Worm (Caenorhabditis elegans) whole organism, L4 larva: ENCODE results near the gene C05D12.2.

ENCODE experiments used
- F44E2.7 ChIP-seq: fragments of 200-800 bp; sonication (Bioruptor generic); IDR thresholded peaks from 2 replicates; pipeline ENCODE4 v2.1.2; 2022; ENCODE audit warnings: missing genetic modification characterization, missing compliant biosample characterization
- Y48G9A.11 ChIP-seq: fragments of 200-800 bp; sonication (Bioruptor generic); IDR thresholded peaks from 2 replicates; pipeline ENCODE4 v1.3.6; 2022; ENCODE audit warnings: missing genetic modification reagents, missing genetic modification characterization, missing compliant biosample characterization
- ZK546.5 ChIP-seq, 2 experiments: sonication (generic microtip); optimal IDR thresholded peaks; 2 replicates each; lab custom pipeline; 2017; ENCODE audit warnings: missing biosample characterization in 2 of 2, missing genetic modification characterization in 2 of 2
- aha-1 ChIP-seq: fragments of 150-350 bp; peaks from one replicate; lab custom pipeline; 2014; ENCODE audit warnings: missing biosample characterization, missing genetic modification characterization
- ceh-20 ChIP-seq: fragments of 200-800 bp; sonication (Bioruptor generic); IDR thresholded peaks from 2 replicates; pipeline ENCODE4 v1.3.6; 2022; ENCODE audit warnings: missing genetic modification reagents, missing genetic modification characterization, missing compliant biosample characterization
- ctbp-1 ChIP-seq: fragments of 200-800 bp; sonication (Bioruptor generic); IDR thresholded peaks from 2 replicates; pipeline ENCODE4 v1.3.6; 2022; ENCODE audit warnings: missing genetic modification reagents, missing genetic modification characterization, missing compliant biosample characterization
- daf-16 ChIP-seq, 3 experiments: sonication (generic microtip); optimal IDR thresholded peaks; 2 replicates each; lab custom pipeline; 2016 to 2017; ENCODE audit warnings: missing genetic modification characterization in 3 of 3, missing genetic modification reagents in 3 of 3, mild to moderate bottlenecking in 2 of 3, missing compliant biosample characterization in 2 of 3, missing biosample characterization in 1 of 3, moderate library complexity in 1 of 3
- dmd-6 ChIP-seq: fragments of 200-800 bp; sonication (Bioruptor generic); IDR thresholded peaks from 2 replicates; pipeline ENCODE4 v1.3.6; 2022; ENCODE audit warnings: missing genetic modification reagents, missing genetic modification characterization, missing compliant biosample characterization
- dpl-1 ChIP-seq: fragments of 150-350 bp; optimal IDR thresholded peaks from 2 replicates; lab custom pipeline; 2014; ENCODE audit warnings: missing biosample characterization, missing genetic modification reagents, missing genetic modification characterization
- duxl-1 ChIP-seq: sonication (generic microtip); optimal IDR thresholded peaks from 2 replicates; lab custom pipeline; 2016; ENCODE audit warnings: mild to moderate bottlenecking, missing genetic modification characterization, moderate library complexity, missing compliant biosample characterization; ENCODE audit not compliant: poor library complexity
- dve-1 ChIP-seq: sonication (generic microtip); optimal IDR thresholded peaks from 2 replicates; lab custom pipeline; 2017; ENCODE audit warnings: antibody characterized with exemption, mild to moderate bottlenecking, missing genetic modification characterization, missing compliant biosample characterization; ENCODE audit not compliant: insufficient read depth
- fkh-10 ChIP-seq: fragments of 150-350 bp; optimal IDR thresholded peaks from 2 replicates; lab custom pipeline; 2014; ENCODE audit warnings: missing biosample characterization, missing genetic modification reagents, missing genetic modification characterization
- hlh-11 ChIP-seq: fragments of 200-800 bp; sonication (Bioruptor generic); optimal IDR thresholded peaks from 2 replicates; lab custom pipeline; 2018; ENCODE audit warnings: mild to moderate bottlenecking, missing genetic modification characterization, missing compliant biosample characterization
- lin-1 ChIP-seq: fragments of 200-800 bp; sonication (Bioruptor generic); IDR thresholded peaks from 2 replicates; pipeline ENCODE4 v1.3.6; 2022; ENCODE audit warnings: missing genetic modification reagents, missing genetic modification characterization, missing compliant biosample characterization
- lin-15B ChIP-seq: fragments of 150-350 bp; sonication (generic microtip); optimal IDR thresholded peaks from 3 replicates; lab custom pipeline; 2014; ENCODE audit warnings: missing biosample characterization, missing genetic modification characterization
- mdt-29 ChIP-seq: fragments of 200-800 bp; sonication (Bioruptor generic); IDR thresholded peaks from 2 replicates; pipeline ENCODE4 v1.3.6; 2022; ENCODE audit warnings: missing genetic modification reagents, missing genetic modification characterization, missing compliant biosample characterization
- mxl-3 ChIP-seq: fragments of 200-800 bp; sonication (Bioruptor generic); optimal IDR thresholded peaks from 2 replicates; lab custom pipeline; 2018; ENCODE audit warnings: mild to moderate bottlenecking, missing genetic modification characterization, missing compliant biosample characterization
- nhr-237 ChIP-seq: sonication (generic microtip); optimal IDR thresholded peaks from 2 replicates; lab custom pipeline; 2017; ENCODE audit warnings: missing biosample characterization, missing genetic modification characterization
- nhr-28 ChIP-seq: fragments of 150-350 bp; optimal IDR thresholded peaks from 2 replicates; lab custom pipeline; 2014; ENCODE audit warnings: missing biosample characterization, missing genetic modification characterization
- nhr-41 ChIP-seq: fragments of 200-800 bp; sonication (Bioruptor generic); IDR thresholded peaks from 2 replicates; pipeline ENCODE4 v1.3.6; 2022; ENCODE audit warnings: missing genetic modification reagents, missing genetic modification characterization, missing compliant biosample characterization
- nhr-76 ChIP-seq: fragments of 150-350 bp; optimal IDR thresholded peaks from 2 replicates; lab custom pipeline; 2014; ENCODE audit warnings: missing biosample characterization, missing genetic modification characterization
- pqm-1 ChIP-seq: sonication (generic microtip); optimal IDR thresholded peaks from 2 replicates; lab custom pipeline; 2017; ENCODE audit warnings: missing biosample characterization, missing genetic modification characterization
- rbr-2 ChIP-seq: sonication (generic microtip); optimal IDR thresholded peaks from 2 replicates; lab custom pipeline; 2016; ENCODE audit warnings: missing genotype, missing genetic modification characterization, missing compliant biosample characterization
- saeg-2 ChIP-seq: fragments of 200-800 bp; sonication (Bioruptor generic); IDR thresholded peaks from 2 replicates; pipeline ENCODE4 v1.3.6; 2022; ENCODE audit warnings: missing genetic modification reagents, missing genetic modification characterization, missing compliant biosample characterization
- set-16 ChIP-seq: fragments of 200-800 bp; sonication (Bioruptor generic); IDR thresholded peaks from 2 replicates; pipeline ENCODE4 v1.3.6; 2022; ENCODE audit warnings: missing genetic modification reagents, missing genetic modification characterization, missing compliant biosample characterization
- tag-97 ChIP-seq: fragments of 200-800 bp; sonication (Bioruptor generic); IDR thresholded peaks from 2 replicates; pipeline ENCODE4 v1.3.6; 2022; ENCODE audit warnings: missing genetic modification characterization, missing compliant biosample characterization
- tra-1 ChIP-seq: fragments of 200-800 bp; sonication (Bioruptor generic); IDR thresholded peaks from 2 replicates; pipeline ENCODE4 v1.3.6; 2022; ENCODE audit warnings: missing genetic modification reagents, missing genetic modification characterization, missing compliant biosample characterization
- unc-62 ChIP-seq, 3 experiments: fragments of 150-350 bp in 1 of 3; sonication (generic microtip); optimal IDR thresholded peaks in 2 of 3; peaks in 1 of 3; 1 replicate in 1 of 3; 2 replicates in 2 of 3; lab custom pipeline; 2014 to 2017; ENCODE audit warnings: missing biosample characterization in 3 of 3, missing genetic modification characterization in 3 of 3, missing genetic modification reagents in 3 of 3, missing genotype in 1 of 3
- ztf-7 ChIP-seq: fragments of 150-350 bp; optimal IDR thresholded peaks from 2 replicates; lab custom pipeline; 2014; ENCODE audit warnings: missing biosample characterization, missing genetic modification characterization

C05D12.2 gene

DNA sequence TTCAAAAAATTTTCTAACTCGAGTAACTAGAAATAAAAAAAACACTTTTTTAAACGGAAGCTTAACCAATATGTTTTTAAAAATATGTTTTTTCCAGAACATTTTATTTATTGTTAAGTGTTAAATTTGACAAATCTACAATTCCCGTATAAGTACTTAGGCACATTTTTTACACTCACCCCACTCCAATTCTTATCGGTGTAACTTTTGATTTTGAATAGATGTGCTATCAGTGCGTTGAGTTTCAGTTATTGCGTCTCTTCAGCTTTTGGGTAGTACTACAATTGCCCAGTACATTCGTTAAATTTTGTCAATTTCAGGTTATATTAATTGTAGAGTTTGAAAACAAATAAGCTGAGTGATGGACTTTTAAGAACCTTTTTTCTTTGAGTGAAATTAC lies 5.9 kb downstream of the C05D12.2 start:
- peak; percentile 75 for TF ChIP-seq pqm-1
- TF ChIP-seq mdt-29 (GFP tag; lab: Robert Waterston, UW): no peak
- TF ChIP-seq nhr-28 (tag; lab: Kevin White, UChicago): peak; percentile 47

DNA sequence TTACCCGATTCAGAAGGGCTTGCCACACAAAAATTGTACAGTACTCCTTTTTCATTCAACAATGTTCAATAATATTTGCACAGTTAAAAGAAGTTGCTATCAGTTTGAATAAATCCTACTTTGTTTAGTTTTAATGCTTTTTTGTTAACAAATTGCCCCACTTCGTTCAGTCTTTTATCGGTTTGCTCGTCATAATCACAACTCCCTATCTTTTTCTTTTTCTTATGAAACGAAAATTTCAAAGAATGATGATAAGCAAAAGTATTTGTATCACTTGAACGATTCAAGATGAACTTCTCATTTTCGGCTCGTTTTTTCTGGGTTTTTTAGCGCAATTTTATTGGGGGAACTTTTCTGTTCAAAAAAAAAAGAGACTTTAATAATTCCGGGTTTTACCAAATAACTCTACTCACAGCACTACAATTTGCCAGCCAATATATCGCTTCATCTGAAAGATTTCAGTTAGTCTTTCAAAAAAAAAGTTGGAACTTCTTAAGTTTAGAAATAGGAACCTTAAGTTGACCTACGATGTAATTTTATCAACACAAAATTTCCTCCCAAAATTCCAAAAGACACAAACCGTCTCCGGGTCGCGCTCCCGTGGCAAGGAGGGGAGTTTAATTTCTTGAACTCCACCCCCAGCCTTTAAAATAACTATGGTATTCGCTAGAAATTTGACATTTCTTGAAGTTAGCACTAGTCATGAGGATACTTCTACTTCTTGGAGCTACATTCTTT lies 6.6 kb downstream of the C05D12.2 start, which contains the start of gene C05D12.3:
Gene C05D12.3 (plus strand): TSS at position 688 of the 738 bp plus-strand sequence.
- TF ChIP-seq mxl-3 (GFP tag; lab: Kevin White, UChicago) (no peak), pqm-1 (peak; percentile 79), tra-1 (GFP tag; lab: Robert Waterston, UW) (no peak), dpl-1 (no peak), dmd-6 (GFP tag; lab: Robert Waterston, UW) (peak; percentile 28; the same call in 1 of the 2 replicates), daf-16 (GFP tag; optimal IDR thresholded peaks at IDR 0.05; lab: Kevin White, UChicago) (no peak), daf-16 (tag; optimal IDR thresholded peaks at IDR 0.05; lab: Kevin White, UChicago) (peak; percentile 24), dve-1 (tag; lab: Kevin White, UChicago) (peak; percentile 47), nhr-28 (tag; lab: Kevin White, UChicago) (peak; percentile 54)

DNA sequence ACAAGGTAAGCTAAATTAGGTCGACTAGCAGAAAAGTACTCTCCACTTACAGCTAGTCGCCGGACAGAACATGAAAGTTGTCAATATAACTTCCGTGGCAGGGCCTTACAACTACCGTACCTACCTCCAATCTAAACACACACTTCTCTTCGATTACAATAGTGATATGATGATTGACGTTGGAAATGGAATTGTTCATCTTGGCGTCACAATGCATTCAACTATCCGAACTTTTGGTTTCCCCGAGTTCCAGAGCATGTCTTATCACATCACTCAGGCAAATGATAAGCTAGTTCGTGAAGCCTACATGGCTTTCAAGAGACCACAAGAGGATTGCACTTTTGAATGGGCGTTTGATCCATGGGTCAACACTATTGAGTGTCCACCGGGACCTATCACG lies 9.2 kb downstream of the C05D12.2 start:
- TF ChIP-seq aha-1 (peak; percentile 9), lin-1 (no peak), dmd-6 (GFP tag; lab: Robert Waterston, UW) (peak; percentile 90), set-16 (GFP tag; lab: Robert Waterston, UW) (no peak), rbr-2 (tag; lab: Kevin White, UChicago) (no peak), ceh-20 (GFP tag; lab: Robert Waterston, UW) (no peak), hlh-11 (tag; lab: Kevin White, UChicago) (peak; percentile 14)

DNA sequence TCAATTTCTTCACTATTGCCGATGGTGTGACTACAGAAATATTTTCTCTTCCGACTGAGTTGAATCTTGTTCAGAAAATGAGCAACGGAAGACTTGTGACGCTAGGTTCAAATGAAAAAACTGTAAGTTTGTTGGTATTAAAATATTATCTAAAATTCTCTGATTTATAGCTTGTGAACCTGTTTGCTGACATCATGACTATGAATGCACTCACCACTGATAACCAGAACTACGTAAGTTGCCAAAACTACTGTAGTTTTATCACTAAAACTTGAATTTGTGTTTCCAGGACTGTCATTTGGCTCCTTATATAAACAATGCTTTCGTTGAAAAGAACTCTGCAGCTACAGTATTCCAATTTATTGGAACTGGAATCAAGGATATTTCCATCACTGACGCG lies 10.5 kb downstream of the C05D12.2 start:
- no peak for TF ChIP-seq nhr-237 (tag; lab: Kevin White, UChicago)
- TF ChIP-seq hlh-11 (tag; lab: Kevin White, UChicago): peak; percentile 5
- peak; percentile 46 for TF ChIP-seq pqm-1
- TF ChIP-seq nhr-28 (tag; lab: Kevin White, UChicago): peak; percentile 46
- TF ChIP-seq dmd-6 (GFP tag; lab: Robert Waterston, UW): peak; percentile 52
- TF ChIP-seq, all 104 proteins: peak for 4

DNA sequence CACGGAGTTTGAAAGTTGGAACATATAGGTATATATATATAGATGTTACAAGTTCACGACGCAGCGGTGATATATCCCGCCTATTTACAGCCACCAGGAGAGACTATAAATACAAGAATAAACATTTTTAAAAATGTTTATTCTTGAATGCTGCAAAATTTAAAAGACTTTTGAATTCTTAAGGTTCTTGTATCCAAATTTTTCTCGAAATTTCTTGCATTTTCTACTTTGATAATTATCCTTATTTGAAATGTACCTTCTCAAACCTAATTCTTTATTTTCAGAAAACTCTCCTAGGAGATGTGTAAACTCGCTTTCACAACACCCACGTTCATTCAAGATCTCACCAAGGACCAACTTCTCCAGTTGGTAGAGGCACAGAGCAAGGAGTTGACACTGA lies 13.5 kb downstream of the C05D12.2 start, which contains the start of gene C05D12.4:
Gene C05D12.4 (plus strand): TSS at position 301 of the 400 bp plus-strand sequence.
- TF ChIP-seq aha-1: peak; percentile 3
- TF ChIP-seq nhr-76: no peak
- TF ChIP-seq ctbp-1: no peak
- no peak for TF ChIP-seq lin-15B (tag; lab: Kevin White, UChicago)

DNA sequence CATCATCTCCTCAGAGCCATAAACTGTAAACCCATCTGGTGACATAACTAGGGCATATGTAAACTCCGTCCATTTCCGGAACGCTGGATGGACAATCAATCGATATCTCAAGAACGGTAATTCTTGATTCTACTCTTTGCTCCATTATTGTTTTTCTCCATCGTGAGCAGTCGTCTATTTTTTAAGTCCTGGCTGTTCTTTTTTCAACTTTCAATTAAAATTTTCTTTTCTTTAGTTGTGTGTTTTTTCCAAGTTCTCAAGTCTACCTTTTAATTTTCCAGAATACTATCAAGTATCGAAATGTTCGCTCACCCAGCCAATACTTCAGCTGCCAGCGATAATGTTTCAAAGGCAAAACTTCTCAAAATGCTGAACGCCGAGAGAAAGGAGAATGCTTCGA lies 15.8 kb downstream of the C05D12.2 start, which contains the start of gene C05D12.5:
Gene C05D12.5 (plus strand): TSS at position 301 of the 400 bp plus-strand sequence.
- TF ChIP-seq ceh-20 (GFP tag; lab: Robert Waterston, UW) (no peak), duxl-1 (no peak), ZK546.5 (tag; optimal IDR thresholded peaks at IDR 0.05; lab: Kevin White, UChicago) (no peak), tag-97 (GFP tag; lab: Robert Waterston, UW) (no peak), saeg-2 (GFP tag; lab: Robert Waterston, UW) (no peak), F44E2.7 (no peak), hlh-11 (tag; lab: Kevin White, UChicago) (no peak), pqm-1 (no peak), nhr-41 (GFP tag; lab: Robert Waterston, UW) (no peak), fkh-10 (GFP tag; lab: Kevin White, UChicago) (no peak), Y48G9A.11 (GFP tag; lab: Robert Waterston, UW) (no peak), ztf-7 (tag; lab: Kevin White, UChicago) (no peak), unc-62 (GFP tag; optimal IDR thresholded peaks at IDR 0.05 in 1 of 2; lab: Kevin White, UChicago) (no peak), unc-62 (tag; optimal IDR thresholded peaks at IDR 0.05; lab: Kevin White, UChicago) (no peak)
